Fruit fly (Drosophila melanogaster) whole organism, wandering third instar larva: ENCODE results near the gene CG12998.

Experiments used
- Dfd ChIP-seq: fragments of >200 bp; optimal IDR thresholded peaks from 2 replicates; lab custom pipeline; 2017; ENCODE audit warnings: missing biosample characterization, missing genetic modification characterization
- Mio ChIP-seq: sonication (Bioruptor generic); optimal IDR thresholded peaks from 2 replicates; lab custom pipeline; 2016; ENCODE audit warnings: missing biosample characterization, missing genetic modification characterization
- woc ChIP-seq: sonication (Bioruptor generic); optimal IDR thresholded peaks from 2 replicates; lab custom pipeline; 2016; ENCODE audit warnings: missing biosample characterization, mild to moderate bottlenecking, missing genetic modification characterization

CG12998 gene

dm6 chrX:17265402-17266028 lies 47.0 kb downstream of the CG12998 start:
- TF ChIP-seq Dfd: peak; percentile 93
- no peak for TF ChIP-seq Mio
- no peak for TF ChIP-seq woc (GFP tag; lab: Kevin White, UChicago)
